Worm (Caenorhabditis elegans) whole organism, L1 larva: ENCODE measurements around the gene F08G2.8.

Experiments used
- C04F5.9 ChIP-seq: sonication (generic microtip); optimal IDR thresholded peaks from 2 replicates; lab custom pipeline; 2016; ENCODE audit warnings: missing genetic modification characterization, missing compliant biosample characterization
- F16B12.6 ChIP-seq: fragments of 150-350 bp; optimal IDR thresholded peaks from 2 replicates; lab custom pipeline; 2014; ENCODE audit warnings: missing biosample characterization, missing genetic modification characterization
- ama-1 ChIP-seq: fragments of 150-350 bp; optimal IDR thresholded peaks from 2 replicates; lab custom pipeline; 2014
- ceh-8 ChIP-seq: fragments of 200-800 bp; sonication (Bioruptor generic); optimal IDR thresholded peaks from 2 replicates; lab custom pipeline; 2018; ENCODE audit warnings: mild to moderate bottlenecking, missing genetic modification characterization, moderate library complexity, missing compliant biosample characterization
- ceh-82 ChIP-seq, 3 experiments: fragments of 150-350 bp in 1 of 3; sonication (generic microtip) in 2 of 3; optimal IDR thresholded peaks; 2 replicates each; lab custom pipeline; 2014 to 2017; ENCODE audit warnings: missing biosample characterization in 3 of 3, missing genetic modification characterization in 3 of 3
- ces-1 ChIP-seq: fragments of 150-350 bp; optimal IDR thresholded peaks from 2 replicates; lab custom pipeline; 2014; ENCODE audit warnings: missing biosample characterization, missing genetic modification reagents, missing genetic modification characterization
- dsc-1 ChIP-seq: sonication (generic microtip); optimal IDR thresholded peaks from 2 replicates; lab custom pipeline; 2016; ENCODE audit warnings: mild to moderate bottlenecking, missing genetic modification characterization, missing compliant biosample characterization
- efl-1 ChIP-seq, 4 experiments: fragments of 150-350 bp; optimal IDR thresholded peaks in 3 of 4; peaks in 1 of 4; 1 replicate in 1 of 4; 2 replicates in 3 of 4; lab custom pipeline; 2014; ENCODE audit warnings: missing biosample characterization in 2 of 4, missing genetic modification characterization in 2 of 4, missing genetic modification reagents in 2 of 4
- efl-3 ChIP-seq: fragments of 200-800 bp; sonication (Bioruptor generic); optimal IDR thresholded peaks from 2 replicates; lab custom pipeline; 2018; ENCODE audit warnings: mild to moderate bottlenecking, missing genetic modification characterization, missing compliant biosample characterization
- egl-27 ChIP-seq, 2 experiments: fragments of 150-350 bp in 1 of 2; sonication (generic microtip); optimal IDR thresholded peaks; 3 replicates each; lab custom pipeline; 2017 to 2018; ENCODE audit warnings: missing biosample characterization in 2 of 2, missing genetic modification characterization in 2 of 2, missing genetic modification reagents in 2 of 2
- elt-3 ChIP-seq, 6 experiments: fragments of 150-350 bp in 1 of 6; sonication (generic microtip); optimal IDR thresholded peaks; 2 replicates each; lab custom pipeline; 2017 to 2018; ENCODE audit warnings: missing biosample characterization in 6 of 6, missing genetic modification characterization in 6 of 6, inconsistent platforms in 1 of 6
- fkh-10 ChIP-seq: sonication (generic microtip); optimal IDR thresholded peaks from 2 replicates; lab custom pipeline; 2017; ENCODE audit warnings: missing biosample characterization, missing genetic modification reagents, missing genetic modification characterization
- grh-1 ChIP-seq: fragments of 200-800 bp; sonication (Bioruptor generic); IDR thresholded peaks from 2 replicates; pipeline ENCODE4 v1.3.6; 2022; ENCODE audit warnings: missing genetic modification reagents, missing genetic modification characterization, missing compliant biosample characterization
- hlh-17 ChIP-seq: fragments of 200-800 bp; sonication (Bioruptor generic); optimal IDR thresholded peaks from 2 replicates; lab custom pipeline; 2018; ENCODE audit warnings: missing genetic modification characterization, mild to moderate bottlenecking, missing compliant biosample characterization, moderate library complexity, borderline replicate concordance
- hlh-4 ChIP-seq: sonication (generic microtip); optimal IDR thresholded peaks from 2 replicates; lab custom pipeline; 2016; ENCODE audit warnings: mild to moderate bottlenecking, missing genetic modification characterization, missing compliant biosample characterization
- hpl-2 ChIP-seq: fragments of 150-350 bp; optimal IDR thresholded peaks from 2 replicates; lab custom pipeline; 2014; ENCODE audit warnings: missing biosample characterization, missing genetic modification reagents, missing genetic modification characterization
- irx-1 ChIP-seq: sonication (generic microtip); optimal IDR thresholded peaks from 2 replicates; lab custom pipeline; 2016; ENCODE audit warnings: missing genetic modification characterization, missing compliant biosample characterization
- isw-1 ChIP-seq: fragments of 200-800 bp; sonication (Bioruptor generic); IDR thresholded peaks from 2 replicates; pipeline ENCODE4 v1.3.6; 2022; ENCODE audit warnings: missing genetic modification characterization, missing compliant biosample characterization
- jun-1 ChIP-seq: fragments of 150-350 bp; optimal IDR thresholded peaks from 2 replicates; lab custom pipeline; 2014; ENCODE audit warnings: missing biosample characterization, missing genetic modification reagents, missing genetic modification characterization
- lin-14 ChIP-seq: fragments of 200-800 bp; sonication (Bioruptor generic); optimal IDR thresholded peaks from 2 replicates; lab custom pipeline; 2018; ENCODE audit warnings: mild to moderate bottlenecking, missing genetic modification characterization, moderate library complexity, missing compliant biosample characterization
- lin-15B ChIP-seq: fragments of 150-350 bp; sonication (generic microtip); optimal IDR thresholded peaks from 3 replicates; lab custom pipeline; 2014; ENCODE audit warnings: missing biosample characterization, missing genetic modification characterization
- lin-35 ChIP-seq, 2 experiments: fragments of 150-350 bp; optimal IDR thresholded peaks; 2 replicates each; lab custom pipeline; 2014; ENCODE audit warnings: missing biosample characterization in 2 of 2, missing genetic modification characterization in 2 of 2, missing genetic modification reagents in 2 of 2
- lin-39 ChIP-seq: fragments of 150-350 bp; optimal IDR thresholded peaks from 2 replicates; lab custom pipeline; 2014; ENCODE audit warnings: missing biosample characterization, missing genetic modification reagents, missing genetic modification characterization
- lir-3 ChIP-seq: sonication (generic microtip); optimal IDR thresholded peaks from 2 replicates; lab custom pipeline; 2016; ENCODE audit warnings: mild to moderate bottlenecking, missing genetic modification characterization, moderate library complexity, missing compliant biosample characterization; ENCODE audit not compliant: poor library complexity
- lsy-2 ChIP-seq, 2 experiments: fragments of 150-350 bp; optimal IDR thresholded peaks; 2 replicates each; lab custom pipeline; 2014; ENCODE audit warnings: missing biosample characterization in 2 of 2, missing genetic modification characterization in 2 of 2
- mab-9 ChIP-seq: fragments of 200-800 bp; sonication (Bioruptor generic); IDR thresholded peaks from 2 replicates; pipeline ENCODE4 v1.3.6; 2022; ENCODE audit warnings: missing genetic modification reagents, missing genetic modification characterization, missing compliant biosample characterization
- mef-2 ChIP-seq: fragments of 150-350 bp; optimal IDR thresholded peaks from 2 replicates; lab custom pipeline; 2014; ENCODE audit warnings: missing biosample characterization, missing genetic modification characterization
- nhr-11 ChIP-seq: fragments of 150-350 bp; optimal IDR thresholded peaks from 2 replicates; lab custom pipeline; 2014; ENCODE audit warnings: missing biosample characterization, missing genetic modification characterization
- nhr-19 ChIP-seq: fragments of 200-800 bp; sonication (Bioruptor generic); conservative IDR thresholded peaks from 2 replicates; pipeline ENCODE4 v1.3.6; 2022; ENCODE audit warnings: missing genetic modification characterization, missing compliant biosample characterization
- nhr-28 ChIP-seq: fragments of 150-350 bp; optimal IDR thresholded peaks from 2 replicates; lab custom pipeline; 2014; ENCODE audit warnings: missing biosample characterization, missing genetic modification characterization
- nhr-47 ChIP-seq: sonication (generic microtip); optimal IDR thresholded peaks from 2 replicates; lab custom pipeline; 2016; ENCODE audit warnings: mild to moderate bottlenecking, missing genetic modification characterization, moderate library complexity, missing compliant biosample characterization
- nhr-77 ChIP-seq: fragments of 150-350 bp; optimal IDR thresholded peaks from 2 replicates; lab custom pipeline; 2014; ENCODE audit warnings: missing biosample characterization, missing genetic modification characterization
- nhr-84 ChIP-seq: sonication (generic microtip); optimal IDR thresholded peaks from 2 replicates; lab custom pipeline; 2017; ENCODE audit warnings: missing biosample characterization, missing genetic modification characterization
- nhr-85 ChIP-seq: sonication (generic microtip); peaks from one replicate; lab custom pipeline; 2016; ENCODE audit warnings: missing genetic modification characterization, inconsistent platforms, missing compliant biosample characterization
- nhr-90 ChIP-seq: sonication (generic microtip); optimal IDR thresholded peaks from 2 replicates; lab custom pipeline; 2016; ENCODE audit warnings: mild to moderate bottlenecking, missing genetic modification characterization, missing compliant biosample characterization; ENCODE audit not compliant: poor library complexity
- pqm-1 ChIP-seq: sonication (generic microtip); optimal IDR thresholded peaks from 3 replicates; lab custom pipeline; 2017; ENCODE audit warnings: missing biosample characterization, missing genetic modification characterization
- rnt-1 ChIP-seq: sonication (generic microtip); optimal IDR thresholded peaks from 2 replicates; lab custom pipeline; 2016; ENCODE audit warnings: mild to moderate bottlenecking, missing genetic modification characterization, moderate library complexity, missing compliant biosample characterization
- snu-23 ChIP-seq: sonication (generic microtip); optimal IDR thresholded peaks from 2 replicates; lab custom pipeline; 2016; ENCODE audit warnings: missing genetic modification characterization, missing compliant biosample characterization
- sox-4 ChIP-seq: sonication (generic microtip); optimal IDR thresholded peaks from 2 replicates; lab custom pipeline; 2016; ENCODE audit warnings: missing genetic modification characterization, missing compliant biosample characterization
- sptf-1 ChIP-seq: fragments of 150-350 bp; optimal IDR thresholded peaks from 2 replicates; lab custom pipeline; 2014; ENCODE audit warnings: missing biosample characterization, missing genetic modification characterization
- tbx-2 ChIP-seq: sonication (generic microtip); optimal IDR thresholded peaks from 2 replicates; lab custom pipeline; 2016; ENCODE audit warnings: missing genetic modification characterization, missing compliant biosample characterization
- unc-86 ChIP-seq: sonication (generic microtip); optimal IDR thresholded peaks from 2 replicates; lab custom pipeline; 2016; ENCODE audit warnings: missing genetic modification characterization, missing compliant biosample characterization
- unc-98 ChIP-seq: fragments of 200-800 bp; sonication (Bioruptor generic); IDR thresholded peaks from 2 replicates; pipeline ENCODE4 v1.3.6; 2022; ENCODE audit warnings: missing genetic modification characterization, missing compliant biosample characterization
- xbp-1 ChIP-seq: sonication (generic microtip); optimal IDR thresholded peaks from 2 replicates; lab custom pipeline; 2016; ENCODE audit warnings: missing genetic modification characterization, missing compliant biosample characterization
- ztf-11 ChIP-seq, 2 experiments: sonication (generic microtip); optimal IDR thresholded peaks; 2 replicates each; lab custom pipeline; 2016 to 2017; ENCODE audit warnings: missing genetic modification characterization in 2 of 2, missing biosample characterization in 1 of 2, missing compliant biosample characterization in 1 of 2

Gene F08G2.8

DNA sequence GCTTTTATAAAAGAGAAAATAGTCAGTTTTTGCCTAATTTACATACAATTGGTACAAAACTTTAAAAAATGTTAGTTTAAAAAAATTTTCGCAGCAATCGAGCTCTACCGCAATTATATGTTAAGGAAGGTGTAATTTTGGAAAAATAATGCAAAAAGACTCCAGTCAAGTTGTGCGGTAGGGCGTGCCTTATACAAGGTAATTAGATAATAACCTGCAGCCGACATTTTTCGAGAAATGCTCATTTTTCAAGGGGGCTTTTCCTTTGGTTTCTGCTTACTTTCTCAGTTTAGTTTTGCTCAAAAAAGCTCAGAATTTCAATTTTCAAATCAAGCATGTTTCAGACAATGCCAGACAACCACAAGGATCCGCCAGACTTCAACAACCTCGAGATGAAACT is 21.8 kb upstream of the F08G2.8 start, which contains the start of gene F08G2.4:
F08G2.4 (plus strand) TSS at position 348 of the 400 bp plus-strand sequence.
- no peak for TF ChIP-seq efl-1 (optimal IDR thresholded peaks at IDR 0.05; lab: Kevin White, UChicago)
- TF ChIP-seq efl-1 (GFP tag; optimal IDR thresholded peaks at IDR 0.05 in 1 of 2; lab: Kevin White, UChicago) = peak in 1 of 2 experiments; percentile 74
- TF ChIP-seq lin-35 (GFP tag; optimal IDR thresholded peaks at IDR 0.05; lab: Kevin White, UChicago) = no peak

DNA sequence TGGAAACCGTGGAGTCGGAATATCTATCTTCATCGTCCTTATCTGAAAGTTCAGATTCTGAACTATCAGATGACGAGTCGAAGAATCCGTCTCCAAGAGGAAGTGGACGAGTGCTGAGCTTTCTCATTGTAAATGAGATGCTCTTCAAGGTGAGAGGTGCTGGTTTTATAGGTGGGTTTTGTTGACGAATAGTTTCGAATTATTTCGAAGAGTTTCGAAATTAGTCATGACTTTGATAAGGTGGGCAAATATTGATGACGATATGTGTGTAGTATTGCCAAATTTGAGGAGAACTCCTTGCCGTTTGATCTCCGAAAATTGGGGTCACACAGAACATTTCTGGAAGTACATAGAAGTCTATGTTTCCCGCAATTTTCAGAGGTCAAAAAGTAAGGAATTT is 18.6 kb upstream of the F08G2.8 start, which contains the start of gene F08G2.5:
F08G2.5 (minus strand) TSS at position 127 of the 400 bp plus-strand sequence.
- peak in 1 of 2 experiments; percentile 33 for TF ChIP-seq lin-35 (GFP tag; optimal IDR thresholded peaks at IDR 0.05; lab: Kevin White, UChicago)
- TF ChIP-seq jun-1 (tag; lab: Kevin White, UChicago) = no peak

DNA sequence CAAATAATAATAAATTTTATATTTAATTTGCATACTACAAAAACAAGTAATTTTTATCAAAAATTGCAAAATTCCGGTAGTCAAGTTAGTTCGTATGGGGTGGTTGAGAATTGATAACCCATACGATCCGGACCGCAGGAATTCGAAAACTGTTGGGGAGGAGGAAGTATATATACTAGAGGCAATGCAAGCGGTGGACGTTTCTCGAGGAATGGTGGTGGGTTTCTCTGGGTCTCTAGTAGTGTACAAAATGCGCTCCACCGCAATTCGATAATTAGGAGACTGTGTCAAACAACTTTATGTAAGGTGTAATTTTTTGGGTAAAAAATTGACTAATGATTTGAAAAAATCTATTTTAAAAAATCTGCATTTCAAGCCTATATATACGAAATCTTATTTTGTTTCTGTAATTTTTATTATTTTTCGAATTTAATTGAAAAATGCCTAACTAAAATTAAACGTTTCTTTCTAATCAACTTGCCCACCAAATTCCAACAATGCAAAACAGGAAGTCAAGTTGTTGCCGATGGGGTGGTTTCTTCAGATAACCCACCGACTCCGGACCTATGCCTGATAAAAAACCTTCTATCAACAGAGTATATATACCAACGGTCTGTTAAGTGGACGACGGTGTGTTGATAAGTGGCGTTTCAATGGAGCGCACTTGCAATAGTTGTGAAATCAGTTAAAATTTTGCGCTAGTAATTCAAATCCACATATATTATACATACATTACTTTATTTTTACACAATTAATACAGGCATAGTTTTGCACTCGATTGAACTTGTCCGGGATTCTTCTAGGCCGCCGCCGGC is 17.5 kb upstream of the F08G2.8 start:
- TF ChIP-seq sptf-1 (tag; lab: Kevin White, UChicago) (no peak), lin-14 (peak; percentile 92), nhr-28 (tag; lab: Kevin White, UChicago) (no peak), lin-39 (tag; lab: Kevin White, UChicago) (peak; percentile 92), ceh-8 (peak; percentile 94), tbx-2 (tag; lab: Kevin White, UChicago) (peak; percentile 94), hpl-2 (GFP tag; lab: Kevin White, UChicago) (no peak), unc-86 (tag; lab: Kevin White, UChicago) (peak; percentile 91), C04F5.9 (tag; lab: Kevin White, UChicago) (peak; percentile 72), F16B12.6 (peak; percentile 65), mab-9 (GFP tag; lab: Robert Waterston, UW) (peak; percentile 74), sox-4 (tag; lab: Kevin White, UChicago) (peak; percentile 89), nhr-84 (tag; lab: Kevin White, UChicago) (no peak), lir-3 (tag; lab: Kevin White, UChicago) (peak; percentile 84), snu-23 (GFP tag; lab: Kevin White, UChicago) (peak; percentile 97), lsy-2 (tag; optimal IDR thresholded peaks at IDR 0.05; lab: Kevin White, UChicago) (peak; percentile 92 to 93), unc-98 (GFP tag; lab: Robert Waterston, UW) (no peak), nhr-90 (peak; percentile 98), irx-1 (tag; lab: Kevin White, UChicago) (peak; percentile 94), ceh-82 (tag; optimal IDR thresholded peaks at IDR 0.05; lab: Kevin White, UChicago) (peak; percentile 88 to 89 (median 89)), elt-3 (tag; optimal IDR thresholded peaks at IDR 0.05; lab: Kevin White, UChicago) (peak in 3 of 6 experiments; percentile 32 to 80 (median 78)), nhr-85 (tag; lab: Kevin White, UChicago) (peak; percentile 93), xbp-1 (tag; lab: Kevin White, UChicago) (peak; percentile 95), fkh-10 (GFP tag; lab: Kevin White, UChicago) (peak; percentile 84), pqm-1 (no peak), nhr-47 (tag; lab: Kevin White, UChicago) (peak; percentile 98), hlh-17 (GFP tag; lab: Kevin White, UChicago) (no peak), ama-1 (lab: Kevin White, UChicago) (peak; percentile 85), ces-1 (GFP tag; lab: Kevin White, UChicago) (no peak), efl-3 (GFP tag; lab: Kevin White, UChicago) (peak; percentile 41), nhr-11 (tag; lab: Kevin White, UChicago) (peak; percentile 12), lin-15B (tag; lab: Kevin White, UChicago) (peak; percentile 88), ztf-11 (tag; optimal IDR thresholded peaks at IDR 0.05; lab: Kevin White, UChicago) (peak; percentile 25 to 88), mef-2 (tag; lab: Kevin White, UChicago) (peak; percentile 49), egl-27 (tag; optimal IDR thresholded peaks at IDR 0.05; lab: Kevin White, UChicago) (no peak), nhr-77 (tag; lab: Kevin White, UChicago) (peak; percentile 91), isw-1 (peak; percentile 72), grh-1 (GFP tag; lab: Robert Waterston, UW) (peak; percentile 79), dsc-1 (tag; lab: Kevin White, UChicago) (peak; percentile 99), hlh-4 (peak; percentile 51), efl-1 (optimal IDR thresholded peaks at IDR 0.05; lab: Kevin White, UChicago) (peak; percentile 77 to 82), efl-1 (GFP tag; optimal IDR thresholded peaks at IDR 0.05 in 1 of 2; lab: Kevin White, UChicago) (peak; percentile 73 to 98), nhr-19 (peak; percentile 92), lin-35 (GFP tag; optimal IDR thresholded peaks at IDR 0.05; lab: Kevin White, UChicago) (peak; percentile 85 to 89), rnt-1 (tag; lab: Kevin White, UChicago) (peak; percentile 87)
